Worm (Caenorhabditis elegans) whole organism, late embryonic: ENCODE data around the gene elli-1.

ENCODE experiments used
- C38D4.7 ChIP-seq: fragments of 200-800 bp; sonication (Bioruptor generic); optimal IDR thresholded peaks from 2 replicates; lab custom pipeline; 2018; ENCODE audit warnings: mild to moderate bottlenecking, missing genetic modification characterization, moderate library complexity, missing compliant biosample characterization
- F13H6.1 ChIP-seq: sonication (generic microtip); optimal IDR thresholded peaks from 2 replicates; lab custom pipeline; 2016; ENCODE audit warnings: missing genetic modification characterization, missing compliant biosample characterization
- T23F11.4 ChIP-seq: fragments of 200-800 bp; sonication (Bioruptor generic); optimal IDR thresholded peaks from 2 replicates; lab custom pipeline; 2018; ENCODE audit warnings: mild to moderate bottlenecking, missing genetic modification characterization, missing compliant biosample characterization
- ahr-1 ChIP-seq: sonication (generic microtip); optimal IDR thresholded peaks from 2 replicates; lab custom pipeline; 2016; ENCODE audit warnings: missing genetic modification characterization, missing compliant biosample characterization
- ceh-18 ChIP-seq: sonication (generic microtip); optimal IDR thresholded peaks from 2 replicates; lab custom pipeline; 2016; ENCODE audit warnings: missing genetic modification characterization, missing compliant biosample characterization
- ceh-19 ChIP-seq: fragments of 200-800 bp; sonication (Bioruptor generic); optimal IDR thresholded peaks from 2 replicates; lab custom pipeline; 2018; ENCODE audit warnings: mild to moderate bottlenecking, missing genetic modification characterization, missing compliant biosample characterization
- ceh-22 ChIP-seq: sonication (generic microtip); optimal IDR thresholded peaks from 2 replicates; lab custom pipeline; 2017; ENCODE audit warnings: missing biosample characterization, missing genetic modification characterization
- ceh-30 ChIP-seq: fragments of 150-350 bp; optimal IDR thresholded peaks from 2 replicates; lab custom pipeline; 2014; ENCODE audit warnings: missing biosample characterization, missing genetic modification characterization
- ceh-34 ChIP-seq: sonication (generic microtip); optimal IDR thresholded peaks from 2 replicates; lab custom pipeline; 2016; ENCODE audit warnings: mild to moderate bottlenecking, missing genetic modification characterization, missing compliant biosample characterization
- ceh-45 ChIP-seq: fragments of 200-800 bp; sonication (Bioruptor generic); IDR thresholded peaks from 2 replicates; pipeline ENCODE4 v1.3.6; 2022; ENCODE audit warnings: missing genetic modification reagents, missing genetic modification characterization, missing compliant biosample characterization
- che-1 ChIP-seq: sonication (generic microtip); optimal IDR thresholded peaks from 2 replicates; lab custom pipeline; 2016; ENCODE audit warnings: mild to moderate bottlenecking, missing genetic modification characterization, missing compliant biosample characterization
- elt-2 ChIP-seq: sonication (generic microtip); optimal IDR thresholded peaks from 2 replicates; lab custom pipeline; 2016; ENCODE audit warnings: missing genetic modification reagents, missing genetic modification characterization, missing compliant biosample characterization
- ets-4 ChIP-seq: sonication (generic microtip); optimal IDR thresholded peaks from 2 replicates; lab custom pipeline; 2016; ENCODE audit warnings: missing genetic modification characterization, missing compliant biosample characterization
- eyg-1 ChIP-seq: sonication (generic microtip); optimal IDR thresholded peaks from 2 replicates; lab custom pipeline; 2016; ENCODE audit warnings: missing genotype, missing genetic modification characterization, missing compliant biosample characterization
- gmeb-2 ChIP-seq: sonication (generic microtip); optimal IDR thresholded peaks from 2 replicates; lab custom pipeline; 2016; ENCODE audit warnings: missing genetic modification characterization, inconsistent platforms, missing compliant biosample characterization
- hlh-30 ChIP-seq: sonication (generic microtip); optimal IDR thresholded peaks from 2 replicates; lab custom pipeline; 2017; ENCODE audit warnings: antibody characterized with exemption, missing genetic modification characterization, missing compliant biosample characterization; ENCODE audit not compliant: insufficient read depth
- hlh-6 ChIP-seq: sonication (generic microtip); optimal IDR thresholded peaks from 2 replicates; lab custom pipeline; 2016; ENCODE audit warnings: missing genotype, missing genetic modification characterization, missing compliant biosample characterization
- lim-6 ChIP-seq: sonication (generic microtip); optimal IDR thresholded peaks from 2 replicates; lab custom pipeline; 2016; ENCODE audit warnings: missing genetic modification characterization, missing compliant biosample characterization
- lin-11 ChIP-seq: fragments of 200-800 bp; sonication (Bioruptor generic); optimal IDR thresholded peaks from 2 replicates; lab custom pipeline; 2018; ENCODE audit warnings: mild to moderate bottlenecking, missing genetic modification characterization, missing compliant biosample characterization
- nhr-11 ChIP-seq: fragments of 150-350 bp; optimal IDR thresholded peaks from 2 replicates; lab custom pipeline; 2014; ENCODE audit warnings: missing biosample characterization, missing genetic modification characterization
- nhr-232 ChIP-seq: sonication (generic microtip); optimal IDR thresholded peaks from 2 replicates; lab custom pipeline; 2016; ENCODE audit warnings: missing genetic modification characterization, missing compliant biosample characterization
- odd-2 ChIP-seq: sonication (generic microtip); optimal IDR thresholded peaks from 2 replicates; lab custom pipeline; 2017; ENCODE audit warnings: antibody characterized with exemption, mild to moderate bottlenecking, missing genetic modification characterization, missing compliant biosample characterization
- pag-3 ChIP-seq: sonication (generic microtip); optimal IDR thresholded peaks from 2 replicates; lab custom pipeline; 2016; ENCODE audit warnings: missing compliant biosample characterization, missing genetic modification characterization, borderline replicate concordance
- pat-9 ChIP-seq: fragments of 200-800 bp; sonication (Bioruptor generic); optimal IDR thresholded peaks from 2 replicates; lab custom pipeline; 2018; ENCODE audit warnings: mild to moderate bottlenecking, missing genetic modification characterization, moderate library complexity, missing compliant biosample characterization
- pha-2 ChIP-seq: sonication (generic microtip); optimal IDR thresholded peaks from 2 replicates; lab custom pipeline; 2017; ENCODE audit warnings: mild to moderate bottlenecking, missing genetic modification characterization, missing compliant biosample characterization
- pha-4 ChIP-seq: fragments of 150-350 bp; optimal IDR thresholded peaks from 2 replicates; lab custom pipeline; 2018; ENCODE audit warnings: missing biosample characterization, missing genetic modification reagents, missing genetic modification characterization
- pros-1 ChIP-seq: fragments of 150-350 bp; optimal IDR thresholded peaks from 2 replicates; lab custom pipeline; 2014; ENCODE audit warnings: missing biosample characterization, missing genetic modification reagents, missing genetic modification characterization
- ref-2 ChIP-seq: sonication (generic microtip); optimal IDR thresholded peaks from 2 replicates; lab custom pipeline; 2016; ENCODE audit warnings: missing genetic modification characterization, missing compliant biosample characterization
- rnt-1 ChIP-seq: sonication (generic microtip); optimal IDR thresholded peaks from 2 replicates; lab custom pipeline; 2016; ENCODE audit warnings: missing genetic modification characterization, missing compliant biosample characterization
- sox-2 ChIP-seq: fragments of 200-800 bp; sonication (Bioruptor generic); IDR thresholded peaks from 2 replicates; pipeline ENCODE4 v1.3.6; 2022; ENCODE audit warnings: missing genetic modification reagents, missing genetic modification characterization, missing compliant biosample characterization
- tbx-7 ChIP-seq: sonication (generic microtip); optimal IDR thresholded peaks from 2 replicates; lab custom pipeline; 2016; ENCODE audit warnings: missing genotype, missing genetic modification characterization, missing compliant biosample characterization
- unc-3 ChIP-seq, 2 experiments: fragments of 200-800 bp in 1 of 2; sonication (Bioruptor generic) in 1 of 2; sonication (generic microtip) in 1 of 2; conservative IDR thresholded peaks in 1 of 2; optimal IDR thresholded peaks in 1 of 2; 2 replicates each; pipeline versions ENCODE4 v1.3.6 to Lab custom; 2016 to 2022; ENCODE audit warnings: missing compliant biosample characterization in 2 of 2, missing genetic modification characterization in 2 of 2, missing genetic modification reagents in 1 of 2
- unc-42 ChIP-seq: sonication (generic microtip); optimal IDR thresholded peaks from 2 replicates; lab custom pipeline; 2016; ENCODE audit warnings: missing genotype, missing genetic modification characterization, missing compliant biosample characterization
- unc-86 ChIP-seq: sonication (generic microtip); optimal IDR thresholded peaks from 2 replicates; lab custom pipeline; 2016; ENCODE audit warnings: missing genetic modification characterization, missing compliant biosample characterization
- zip-5 ChIP-seq: sonication (generic microtip); optimal IDR thresholded peaks from 2 replicates; lab custom pipeline; 2016; ENCODE audit warnings: missing genetic modification characterization, missing compliant biosample characterization
- ztf-16 ChIP-seq: sonication (generic microtip); optimal IDR thresholded peaks from 2 replicates; lab custom pipeline; 2017; ENCODE audit warnings: missing genetic modification characterization, missing compliant biosample characterization

elli-1 gene

DNA sequence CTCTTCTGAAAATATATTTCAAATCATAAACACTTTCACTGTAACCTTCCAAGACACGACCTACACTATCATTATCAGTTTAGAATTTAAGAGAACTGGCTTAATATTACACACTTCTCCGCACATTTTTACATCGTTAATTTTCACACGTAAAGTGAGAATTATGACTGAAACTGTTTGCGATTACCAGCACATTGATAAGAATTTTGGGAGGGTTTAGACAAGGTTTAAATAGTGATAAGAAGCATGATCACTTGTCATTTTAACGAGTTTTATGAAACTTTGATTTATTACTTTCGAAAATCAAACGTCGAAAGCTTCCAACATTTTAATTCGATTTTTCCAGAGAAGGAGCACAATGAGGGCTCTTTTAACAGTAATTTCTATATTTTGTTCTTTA, 24.2 kb downstream of the elli-1 start, which contains the start of gene F21D5.3:
F21D5.3 (plus strand) TSS at position 347 of the 400 bp plus-strand sequence.
- TF ChIP-seq elt-2 (tag; lab: Kevin White, UChicago) (peak; percentile 55), unc-42 (no peak)
- TF ChIP-seq, all 69 proteins: peak for 1

DNA sequence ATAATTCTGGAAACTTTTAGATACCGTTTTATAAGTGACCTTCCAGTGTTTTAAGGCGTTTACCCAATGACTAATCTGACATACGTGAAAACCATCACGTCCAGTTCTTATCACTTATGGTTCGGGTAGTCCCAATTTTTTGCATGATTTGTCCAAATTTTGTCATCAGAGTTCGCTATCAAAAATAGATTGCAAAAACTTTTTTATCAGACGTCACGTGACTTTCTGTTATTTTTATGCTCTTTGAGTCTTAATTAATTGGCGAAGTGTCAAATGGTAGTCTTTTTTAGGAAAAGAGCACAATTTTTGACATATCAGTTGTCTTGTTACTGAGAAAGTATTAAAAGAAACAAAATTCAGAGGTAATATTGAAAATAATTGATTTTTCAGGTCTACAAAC, 25.0 kb downstream of the elli-1 start:
- TF ChIP-seq elt-2 (tag; lab: Kevin White, UChicago) (no peak), zip-5 (tag; lab: Kevin White, UChicago) (no peak), hlh-30 (tag; lab: Kevin White, UChicago) (peak; percentile 56), C38D4.7 (GFP tag; lab: Kevin White, UChicago) (no peak)

DNA sequence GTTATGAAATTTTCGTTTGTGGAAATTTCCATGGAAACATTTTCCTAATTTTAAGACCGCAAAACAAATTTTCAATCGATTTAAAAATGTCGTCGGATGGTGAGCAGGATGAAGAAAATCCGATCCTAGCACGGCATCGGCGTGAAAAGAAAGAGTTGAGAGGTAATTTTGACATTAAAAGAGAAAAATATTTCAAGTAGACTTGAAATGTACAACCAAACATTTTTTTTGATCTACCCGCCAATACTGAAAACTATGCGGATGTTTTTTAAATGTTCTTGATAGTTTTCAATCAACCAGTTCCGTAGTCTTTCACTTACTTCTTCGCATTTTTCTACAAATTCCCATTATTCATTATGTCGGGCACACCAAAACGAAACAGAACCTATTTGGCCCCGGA, 26.5 kb downstream of the elli-1 start, which contains the start of gene otub-3:
otub-3 (plus strand) TSS at position 56 of the 400 bp plus-strand sequence.
- TF ChIP-seq ztf-16 (tag; lab: Kevin White, UChicago) (no peak), gmeb-2 (no peak)
- TF ChIP-seq, all 69 proteins: peak for 0

DNA sequence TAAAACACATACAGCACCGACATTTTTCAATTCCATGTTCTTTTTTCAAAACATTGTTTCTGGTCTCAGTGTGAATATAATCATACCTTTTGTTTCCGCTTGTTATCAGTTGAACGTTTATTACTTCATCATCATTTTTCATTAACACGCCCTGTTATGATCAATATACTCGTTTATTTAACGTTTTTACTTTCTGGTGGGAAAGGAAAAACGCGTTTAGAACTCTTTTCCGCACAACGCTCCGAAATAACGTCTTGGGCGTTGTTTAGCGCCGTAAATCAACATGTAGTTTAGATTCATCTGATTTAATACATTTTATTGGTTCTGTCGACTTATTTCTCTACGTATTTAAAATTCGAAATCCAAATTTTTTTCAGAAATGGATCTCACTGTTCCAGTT, 29.3 kb downstream of the elli-1 start, which contains the start of gene pgm-3:
pgm-3 (plus strand) TSS at position 378 of the 400 bp plus-strand sequence.
- TF ChIP-seq ceh-45 (GFP tag; lab: Robert Waterston, UW) (no peak), ahr-1 (tag; lab: Kevin White, UChicago) (no peak), odd-2 (tag; lab: Kevin White, UChicago) (no peak), che-1 (tag; lab: Kevin White, UChicago) (no peak), tbx-7 (tag; lab: Kevin White, UChicago) (no peak), T23F11.4 (no peak), pat-9 (no peak), gmeb-2 (no peak), unc-86 (tag; lab: Kevin White, UChicago) (no peak), unc-3 (GFP tag; conservative IDR thresholded peaks at IDR 0.05; lab: Robert Waterston, UW) (no peak), unc-3 (tag; optimal IDR thresholded peaks at IDR 0.05; lab: Kevin White, UChicago) (no peak), elt-2 (tag; lab: Kevin White, UChicago) (no peak), ref-2 (tag; lab: Kevin White, UChicago) (no peak), pag-3 (tag; lab: Kevin White, UChicago) (no peak), ceh-30 (tag; lab: Kevin White, UChicago) (no peak), eyg-1 (tag; lab: Kevin White, UChicago) (no peak), ceh-19 (no peak), ets-4 (no peak), rnt-1 (tag; lab: Kevin White, UChicago) (no peak), sox-2 (no peak)

DNA sequence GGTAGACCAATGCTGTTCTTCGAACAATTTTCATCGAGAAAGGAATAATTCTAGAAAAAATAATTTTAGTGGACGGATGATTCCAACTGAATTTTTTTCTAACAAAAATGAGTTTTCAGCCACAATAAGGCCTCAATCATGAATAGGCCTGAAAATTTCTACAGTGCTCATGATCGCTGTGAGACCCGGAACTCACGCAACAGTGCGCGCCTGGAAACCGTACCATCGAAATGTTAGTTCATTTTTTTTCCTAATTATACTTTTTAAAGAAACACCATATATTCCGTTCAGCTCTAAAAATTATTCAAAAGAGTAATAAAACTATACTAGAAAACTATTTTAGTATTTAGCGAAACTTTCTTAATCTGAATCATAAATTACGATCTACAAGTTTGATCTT, 29.7 kb downstream of the elli-1 start:
- TF ChIP-seq pha-4 (tag; lab: Kevin White, UChicago) (no peak), ceh-34 (tag; lab: Kevin White, UChicago) (no peak), hlh-30 (tag; lab: Kevin White, UChicago) (no peak), pat-9 (no peak), ceh-30 (tag; lab: Kevin White, UChicago) (no peak), lim-6 (tag; lab: Kevin White, UChicago) (no peak), ets-4 (no peak), nhr-232 (tag; lab: Kevin White, UChicago) (no peak), lin-11 (no peak)

DNA sequence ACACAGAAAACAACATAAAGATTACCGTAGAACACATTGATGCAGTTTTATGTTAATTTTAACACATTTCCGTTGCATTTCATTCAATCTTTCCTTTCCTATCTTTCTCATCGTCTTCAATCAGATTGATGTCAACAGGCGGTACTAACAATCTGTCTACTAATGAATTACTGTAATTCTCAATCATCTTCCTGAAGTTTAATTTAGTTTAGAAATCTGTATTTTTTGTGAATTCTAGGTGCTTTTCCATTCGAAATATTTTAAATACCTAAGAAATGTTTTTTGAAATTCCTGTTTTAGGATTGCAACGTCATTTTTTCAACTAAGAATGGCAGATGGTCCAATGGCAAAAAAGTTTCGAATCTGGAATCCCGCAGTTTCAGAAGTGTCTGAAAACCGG, 30.9 kb downstream of the elli-1 start, which contains the start of gene F21D5.9:
F21D5.9 (plus strand) TSS at position 301 of the 400 bp plus-strand sequence.
- no peak for TF ChIP-seq ceh-18 (tag; lab: Kevin White, UChicago)
- TF ChIP-seq hlh-6 (tag; lab: Kevin White, UChicago) = no peak
- TF ChIP-seq nhr-11 (tag; lab: Kevin White, UChicago) = no peak
- TF ChIP-seq gmeb-2 = no peak
- no peak for TF ChIP-seq hlh-30 (tag; lab: Kevin White, UChicago)
- no peak for TF ChIP-seq lim-6 (tag; lab: Kevin White, UChicago)
- TF ChIP-seq C38D4.7 (GFP tag; lab: Kevin White, UChicago) = no peak
- TF ChIP-seq ref-2 (tag; lab: Kevin White, UChicago) = no peak
- no peak for TF ChIP-seq pros-1 (tag; lab: Kevin White, UChicago)
- no peak for TF ChIP-seq unc-3 (GFP tag; conservative IDR thresholded peaks at IDR 0.05; lab: Robert Waterston, UW)
- no peak for TF ChIP-seq unc-3 (tag; optimal IDR thresholded peaks at IDR 0.05; lab: Kevin White, UChicago)
- TF ChIP-seq tbx-7 (tag; lab: Kevin White, UChicago) = no peak
- TF ChIP-seq lin-11 = no peak
- no peak for TF ChIP-seq ceh-22 (tag; lab: Kevin White, UChicago)
- no peak for TF ChIP-seq ets-4
- no peak for TF ChIP-seq eyg-1 (tag; lab: Kevin White, UChicago)
- TF ChIP-seq ahr-1 (tag; lab: Kevin White, UChicago) = no peak
- TF ChIP-seq ceh-19 = no peak
- TF ChIP-seq pha-2 = no peak
- no peak for TF ChIP-seq F13H6.1
